Fruit fly (Drosophila melanogaster) whole organism, embryonic: ENCODE measurements around the gene CG15373.

ENCODE experiments used
- Asciz ChIP-seq: fragments of 200-800 bp; sonication (Bioruptor generic); optimal IDR thresholded peaks from 2 replicates; lab custom pipeline; 2017; ENCODE audit warnings: missing biosample characterization, mild to moderate bottlenecking, missing genetic modification characterization, missing genetic modification reagents
- C15 ChIP-seq: fragments of 200-800 bp; sonication (Bioruptor generic); IDR thresholded peaks from 3 replicates; pipeline ENCODE4 v1.3.6; 2022; ENCODE audit warnings: missing biosample characterization, missing genetic modification characterization
- CG10462 ChIP-seq: fragments of 200-800 bp; sonication (Bioruptor generic); optimal IDR thresholded peaks from 2 replicates; lab custom pipeline; 2016; ENCODE audit warnings: missing biosample characterization, missing genetic modification characterization
- CG11504 ChIP-seq: fragments of 200-800 bp; sonication (Bioruptor generic); optimal IDR thresholded peaks from 3 replicates; lab custom pipeline; 2019; ENCODE audit warnings: missing biosample characterization, mild to moderate bottlenecking, missing genetic modification characterization, moderate library complexity
- CG13287 ChIP-seq: fragments of 200-800 bp; sonication (Bioruptor generic); IDR thresholded peaks from 2 replicates; pipeline ENCODE4 v1.3.6; 2022; ENCODE audit warnings: missing biosample characterization, missing genetic modification characterization; ENCODE audit not compliant: partially characterized antibody
- CG14710 ChIP-seq: fragments of 200-800 bp; sonication (Bioruptor generic); optimal IDR thresholded peaks from 3 replicates; lab custom pipeline; 2019; ENCODE audit warnings: missing biosample characterization, mild to moderate bottlenecking, missing genetic modification characterization, moderate library complexity
- CG14860 ChIP-seq: fragments of 200-800 bp; sonication (Bioruptor generic); IDR thresholded peaks from 3 replicates; pipeline ENCODE4 v1.3.6; 2022; ENCODE audit warnings: missing biosample characterization, missing genetic modification characterization; ENCODE audit not compliant: partially characterized antibody
- CG1603 ChIP-seq: fragments of 200-800 bp; sonication (Bioruptor generic); optimal IDR thresholded peaks from 2 replicates; lab custom pipeline; 2019; ENCODE audit warnings: missing biosample characterization, mild to moderate bottlenecking, missing genetic modification characterization, moderate library complexity
- CG16815 ChIP-seq: fragments of 200-800 bp; sonication (Bioruptor generic); optimal IDR thresholded peaks from 3 replicates; lab custom pipeline; 2017; ENCODE audit warnings: missing biosample characterization, mild to moderate bottlenecking, missing genetic modification characterization
- CG16863 ChIP-seq: fragments of 200-800 bp; sonication (Bioruptor generic); optimal IDR thresholded peaks from 3 replicates; lab custom pipeline; 2016; ENCODE audit warnings: missing biosample characterization, missing genetic modification characterization
- CG18476 ChIP-seq: fragments of 200-800 bp; sonication (Bioruptor generic); optimal IDR thresholded peaks from 2 replicates; lab custom pipeline; 2016; ENCODE audit warnings: missing biosample characterization, mild to moderate bottlenecking, missing genetic modification characterization
- CG2116 ChIP-seq: fragments of 200-800 bp; sonication (Bioruptor generic); optimal IDR thresholded peaks from 3 replicates; lab custom pipeline; 2018; ENCODE audit warnings: missing biosample characterization, mild to moderate bottlenecking, missing genetic modification characterization
- CG2120 ChIP-seq: fragments of 200-800 bp; sonication (Bioruptor generic); optimal IDR thresholded peaks from 3 replicates; lab custom pipeline; 2016; ENCODE audit warnings: missing biosample characterization, missing genetic modification characterization
- CG31365 ChIP-seq: fragments of 200-800 bp; sonication (Bioruptor generic); optimal IDR thresholded peaks from 2 replicates; lab custom pipeline; 2018; ENCODE audit warnings: missing biosample characterization, mild to moderate bottlenecking, missing genetic modification characterization
- CG42726 ChIP-seq: fragments of 200-800 bp; sonication (Bioruptor generic); IDR thresholded peaks from 2 replicates; pipeline ENCODE4 v1.3.6; 2022; ENCODE audit warnings: missing biosample characterization, missing genetic modification characterization; ENCODE audit not compliant: partially characterized antibody
- CG4282 ChIP-seq: fragments of 200-800 bp; sonication (Bioruptor generic); optimal IDR thresholded peaks from 2 replicates; lab custom pipeline; 2016; ENCODE audit warnings: missing biosample characterization, missing genetic modification characterization
- CG4617 ChIP-seq: fragments of 200-800 bp; sonication (Bioruptor generic); optimal IDR thresholded peaks from 3 replicates; lab custom pipeline; 2016; ENCODE audit warnings: missing biosample characterization, missing genetic modification characterization, borderline replicate concordance
- CG6654 ChIP-seq: fragments of 200-800 bp; sonication (Bioruptor generic); optimal IDR thresholded peaks from 2 replicates; lab custom pipeline; 2017; ENCODE audit warnings: missing biosample characterization, mild to moderate bottlenecking, missing genetic modification characterization
- CG7987 ChIP-seq: fragments of 200-800 bp; sonication (Bioruptor generic); optimal IDR thresholded peaks from 2 replicates; lab custom pipeline; 2018; ENCODE audit warnings: missing biosample characterization, mild to moderate bottlenecking, missing genetic modification characterization, moderate library complexity
- CkIIα-i1 ChIP-seq: fragments of 200-800 bp; sonication (Bioruptor generic); IDR thresholded peaks from 2 replicates; pipeline ENCODE4 v1.3.6; 2022; ENCODE audit warnings: missing biosample characterization, missing genetic modification characterization
- Dbx ChIP-seq: fragments of 200-800 bp; sonication (Bioruptor generic); IDR thresholded peaks from 3 replicates; pipeline ENCODE4 v1.3.6; 2022; ENCODE audit warnings: missing biosample characterization, missing genetic modification characterization
- Dll ChIP-seq: fragments of 200-800 bp; sonication (Bioruptor generic); IDR thresholded peaks from 4 replicates; pipeline ENCODE4 v1.3.6; 2022; ENCODE audit warnings: missing biosample characterization, missing genetic modification characterization; ENCODE audit not compliant: partially characterized antibody
- Doc3 ChIP-seq: fragments of 200-800 bp; sonication (Bioruptor generic); IDR thresholded peaks from 3 replicates; pipeline ENCODE4 v1.3.6; 2022; ENCODE audit warnings: missing biosample characterization, missing genetic modification characterization; ENCODE audit not compliant: partially characterized antibody
- HLH4C ChIP-seq: fragments of 200-800 bp; sonication (Bioruptor generic); IDR thresholded peaks from 3 replicates; pipeline ENCODE4 v1.3.6; 2022; ENCODE audit warnings: missing biosample characterization, missing genetic modification characterization; ENCODE audit not compliant: partially characterized antibody
- MESR4 ChIP-seq: fragments of 200-800 bp; sonication (Bioruptor generic); optimal IDR thresholded peaks from 2 replicates; lab custom pipeline; 2018; ENCODE audit warnings: missing biosample characterization, mild to moderate bottlenecking, missing genetic modification characterization, moderate library complexity
- Med ChIP-seq: fragments of 200-800 bp; sonication (Bioruptor generic); peaks from one replicate; lab custom pipeline; 2016; ENCODE audit warnings: missing biosample characterization, missing genetic modification characterization, mild to moderate bottlenecking, inconsistent platforms, moderate library complexity
- Oli ChIP-seq: fragments of 200-800 bp; sonication (Bioruptor generic); optimal IDR thresholded peaks from 2 replicates; lab custom pipeline; 2018; ENCODE audit warnings: missing biosample characterization, mild to moderate bottlenecking, missing genetic modification characterization, moderate library complexity
- Side ChIP-seq: fragments of 200-800 bp; sonication (Bioruptor generic); optimal IDR thresholded peaks from 2 replicates; lab custom pipeline; 2016; ENCODE audit warnings: missing biosample characterization, missing genetic modification characterization
- Sry-δ ChIP-seq: fragments of 200-800 bp; sonication (Bioruptor generic); optimal IDR thresholded peaks from 2 replicates; lab custom pipeline; 2016; ENCODE audit warnings: missing biosample characterization, missing genetic modification characterization
- ab ChIP-seq: fragments of 200-800 bp; sonication (Bioruptor generic); optimal IDR thresholded peaks from 2 replicates; lab custom pipeline; 2016; ENCODE audit warnings: missing biosample characterization, missing genetic modification characterization
- amos ChIP-seq: fragments of 200-800 bp; sonication (Bioruptor generic); IDR thresholded peaks from 2 replicates; pipeline ENCODE4 v1.3.6; 2022; ENCODE audit warnings: missing biosample characterization, missing genetic modification characterization; ENCODE audit not compliant: partially characterized antibody
- bbx ChIP-seq: fragments of 200-800 bp; sonication (Bioruptor generic); IDR thresholded peaks from 2 replicates; pipeline ENCODE4 v1.3.6; 2022; ENCODE audit warnings: missing biosample characterization, missing genetic modification characterization; ENCODE audit not compliant: partially characterized antibody
- cato ChIP-seq: fragments of 200-800 bp; sonication (Bioruptor generic); optimal IDR thresholded peaks from 2 replicates; lab custom pipeline; 2016; ENCODE audit warnings: missing biosample characterization, missing genetic modification characterization, borderline replicate concordance
- gro ChIP-seq: fragments of 200-800 bp; sonication (Bioruptor generic); optimal IDR thresholded peaks from 2 replicates; lab custom pipeline; 2016; ENCODE audit warnings: missing biosample characterization, missing genetic modification characterization
- hbn ChIP-seq: fragments of 200-800 bp; sonication (Bioruptor generic); IDR thresholded peaks from 2 replicates; pipeline ENCODE4 v1.3.6; 2022; ENCODE audit warnings: missing biosample characterization, missing genetic modification characterization; ENCODE audit not compliant: partially characterized antibody
- hkb ChIP-seq, 2 experiments: fragments of 200-800 bp in 1 of 2; fragments of >200 bp in 1 of 2; sonication (Bioruptor generic) in 1 of 2; IDR thresholded peaks in 1 of 2; optimal IDR thresholded peaks in 1 of 2; 2 replicates each; pipeline versions ENCODE4 v1.3.6 to Lab custom; 2017 to 2022; ENCODE audit warnings: missing biosample characterization in 1 of 2, missing genetic modification characterization in 1 of 2
- insv ChIP-seq, 2 experiments: fragments of 200-800 bp; sonication (Bioruptor generic); optimal IDR thresholded peaks; 3 replicates each; lab custom pipeline; 2016 to 2018; ENCODE audit warnings: missing biosample characterization in 2 of 2, missing genetic modification characterization in 2 of 2
- mld ChIP-seq: fragments of 200-800 bp; sonication (Bioruptor generic); IDR thresholded peaks from 3 replicates; pipeline ENCODE4 v1.3.6; 2022; ENCODE audit warnings: missing biosample characterization, missing genetic modification characterization; ENCODE audit not compliant: partially characterized antibody
- nerfin-2 ChIP-seq: fragments of 200-800 bp; sonication (Bioruptor generic); IDR thresholded peaks from 2 replicates; pipeline ENCODE4 v1.3.6; 2022; ENCODE audit warnings: missing biosample characterization, missing genetic modification characterization; ENCODE audit not compliant: partially characterized antibody
- onecut ChIP-seq: fragments of 200-800 bp; sonication (Bioruptor generic); IDR thresholded peaks from 2 replicates; pipeline ENCODE4 v1.3.6; 2022; ENCODE audit warnings: missing biosample characterization, missing genetic modification characterization
- sima ChIP-seq: fragments of 200-800 bp; sonication (Bioruptor generic); optimal IDR thresholded peaks from 2 replicates; lab custom pipeline; 2016; ENCODE audit warnings: missing biosample characterization, missing genetic modification characterization
- tap ChIP-seq: fragments of 200-800 bp; optimal IDR thresholded peaks from 3 replicates; lab custom pipeline; 2019; ENCODE audit warnings: missing biosample characterization, mild to moderate bottlenecking, missing genetic modification characterization, moderate library complexity
- tin ChIP-seq: fragments of 200-800 bp; sonication (Bioruptor generic); optimal IDR thresholded peaks from 3 replicates; lab custom pipeline; 2016; ENCODE audit warnings: missing biosample characterization, missing genetic modification characterization
- toy ChIP-seq: fragments of 200-800 bp; sonication (Bioruptor generic); IDR thresholded peaks from 2 replicates; pipeline ENCODE4 v1.3.6; 2022; ENCODE audit warnings: missing biosample characterization, missing genetic modification characterization
- trem ChIP-seq: fragments of 200-800 bp; optimal IDR thresholded peaks from 3 replicates; lab custom pipeline; 2019; ENCODE audit warnings: missing biosample characterization, mild to moderate bottlenecking, missing genetic modification characterization, moderate library complexity
- unc-4 ChIP-seq: fragments of 200-800 bp; sonication (Bioruptor generic); IDR thresholded peaks from 2 replicates; pipeline ENCODE4 v1.3.6; 2022; ENCODE audit warnings: missing biosample characterization, missing genetic modification characterization; ENCODE audit not compliant: partially characterized antibody
- zfh2 ChIP-seq: fragments of 200-800 bp; sonication (Bioruptor generic); optimal IDR thresholded peaks from 2 replicates; lab custom pipeline; 2016; ENCODE audit warnings: missing biosample characterization, missing genetic modification characterization

CG15373 gene

DNA sequence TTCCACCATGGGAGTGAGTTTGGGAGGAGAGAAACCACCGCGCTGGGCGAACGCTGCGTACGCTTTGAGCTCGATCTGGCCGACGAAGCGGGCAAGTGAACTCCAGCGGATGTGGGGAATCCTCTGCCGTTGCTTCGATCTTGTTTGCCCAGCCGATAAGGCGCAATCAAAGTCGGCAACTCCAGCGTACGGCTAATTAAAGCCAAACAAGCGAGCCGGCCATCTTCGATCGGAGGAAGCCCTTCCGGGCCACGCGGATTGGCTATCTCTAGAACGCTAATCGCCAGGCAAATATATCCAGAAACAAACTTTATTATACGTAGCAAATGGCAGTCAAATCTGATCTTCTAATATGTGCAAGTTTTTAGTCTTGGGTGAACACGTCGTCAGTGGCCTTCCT is 44.6 kb downstream of the CG15373 start, which contains the start of gene CG7536 (continued):
- TF ChIP-seq CG18476 (no peak), toy (GFP tag; lab: Robert Waterston, UW) (no peak), CG31365 (tag; lab: Kevin White, UChicago) (no peak), tap (no peak)

DNA sequence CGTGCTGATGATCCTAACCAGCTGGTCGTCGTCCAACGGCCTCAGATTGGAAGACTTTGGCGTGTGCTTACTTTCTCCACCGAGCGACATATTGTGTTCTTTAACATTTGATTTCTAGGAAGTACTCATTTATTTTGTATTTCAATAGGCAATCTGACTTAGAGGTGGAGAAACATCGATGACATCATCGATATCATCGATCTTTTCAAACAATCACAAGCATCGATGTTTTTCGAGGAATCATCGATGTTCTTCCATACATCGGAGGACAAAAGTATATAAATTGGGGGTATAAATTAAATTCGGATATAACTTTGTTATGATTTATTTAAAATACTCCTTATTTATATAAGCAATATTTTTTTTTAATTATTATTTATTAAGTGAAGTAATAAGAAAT is 46.5 kb downstream of the CG15373 start, which contains the start of gene Swt1:
Gene Swt1 (minus strand): TSS at position 177 of the 400 bp plus-strand sequence.
- TF ChIP-seq CG13287 (GFP tag; lab: Robert Waterston, UW) (peak; percentile 90), insv (GFP tag; optimal IDR thresholded peaks at IDR 0.05; lab: Kevin White, UChicago) (no peak), CG11504 (peak; percentile 30), onecut (GFP tag; lab: Robert Waterston, UW) (no peak), nerfin-2 (peak; percentile 75), Doc3 (peak; percentile 88), CG4282 (GFP tag; lab: Kevin White, UChicago) (no peak), hkb (optimal IDR thresholded peaks at IDR 0.05; lab: Kevin White, UChicago) (no peak), hkb (GFP tag; IDR thresholded peaks at IDR 0.05; lab: Robert Waterston, UW) (peak; percentile 7; the same call in 1 of the 2 replicates), CG2116 (GFP tag; lab: Kevin White, UChicago) (peak; percentile 39), tin (GFP tag; lab: Kevin White, UChicago) (no peak), trem (peak; percentile 38), CG14710 (tag; lab: Kevin White, UChicago) (peak; percentile 16), Dbx (peak; percentile 36; the same call in 1 of the 3 replicates), MESR4 (GFP tag; lab: Kevin White, UChicago) (peak; percentile 71), CG6654 (GFP tag; lab: Kevin White, UChicago) (no peak), CG16863 (GFP tag; lab: Kevin White, UChicago) (no peak), gro (GFP tag; lab: Kevin White, UChicago) (no peak), mld (GFP tag; lab: Robert Waterston, UW) (peak; percentile 85; the same call in 2 of the 3 replicates), Oli (no peak), bbx (GFP tag; lab: Robert Waterston, UW) (peak; percentile 92), CG16815 (GFP tag; lab: Kevin White, UChicago) (no peak), Sry-δ (peak; percentile 81), ab (GFP tag; lab: Kevin White, UChicago) (no peak), sima (GFP tag; lab: Kevin White, UChicago) (no peak), Dll (GFP tag; lab: Robert Waterston, UW) (peak; percentile 93), Med (GFP tag; lab: Kevin White, UChicago) (peak; percentile 81), CG42726 (GFP tag; lab: Robert Waterston, UW) (peak; percentile 85; the same call in 1 of the 2 replicates), CG2120 (GFP tag; lab: Kevin White, UChicago) (no peak), amos (GFP tag; lab: Robert Waterston, UW) (peak; percentile 94), Asciz (GFP tag; lab: Kevin White, UChicago) (no peak), hbn (GFP tag; lab: Robert Waterston, UW) (peak; percentile 87), CkIIα-i1 (peak; percentile 84), Side (GFP tag; lab: Kevin White, UChicago) (no peak), cato (GFP tag; lab: Kevin White, UChicago) (no peak), CG1603 (tag; lab: Kevin White, UChicago) (peak; percentile 44), CG4617 (GFP tag; lab: Kevin White, UChicago) (peak; percentile 43), C15 (GFP tag; lab: Robert Waterston, UW) (no peak), unc-4 (GFP tag; lab: Robert Waterston, UW) (peak; percentile 87), zfh2 (GFP tag; lab: Kevin White, UChicago) (peak; percentile 4), CG7987 (GFP tag; lab: Kevin White, UChicago) (no peak), CG14860 (peak; percentile 89), HLH4C (peak; percentile 95), CG10462 (GFP tag; lab: Kevin White, UChicago) (no peak)
